Fruit fly (Drosophila melanogaster): ENCODE results near the gene CG11999.

Gene CG11999

dm6 chr3R:5364539-5365273 lies 10.2 kb upstream of the CG11999 start:
- TF ChIP-seq CG4496 (GFP tag; IDR thresholded peaks at IDR 0.05) (0 out of 3 replicates have a peak, but pooled peaks have one; percentile 12), CG14655 (GFP tag; optimal IDR thresholded peaks at IDR 0.05) (no peak), CG15710 (tag; optimal IDR thresholded peaks at IDR 0.05) (no peak)

dm6 chr3R:5363412-5363811 lies 8.9 kb upstream of the CG11999 start:
- TF ChIP-seq CG32121 (GFP tag; IDR thresholded peaks at IDR 0.05) (no peak), CG13204 (GFP tag; optimal IDR thresholded peaks at IDR 0.05) (peak; percentile 75), CG8301 (tag; optimal IDR thresholded peaks at IDR 0.05) (no peak), gl (tag; optimal IDR thresholded peaks at IDR 0.05) (peak; percentile 1), CG14655 (GFP tag; optimal IDR thresholded peaks at IDR 0.05) (no peak), CG34367 (tag; optimal IDR thresholded peaks at IDR 0.05) (no peak), CG15710 (tag; optimal IDR thresholded peaks at IDR 0.05) (no peak), fd96Ca (GFP tag; IDR thresholded peaks at IDR 0.05) (no peak), CG12605 (GFP tag; IDR thresholded peaks at IDR 0.05) (no peak), rn (GFP tag; IDR thresholded peaks at IDR 0.05) (no peak), Pif1A (GFP tag; optimal IDR thresholded peaks at IDR 0.05) (no peak), CG10348 (GFP tag; IDR thresholded peaks at IDR 0.05) (no peak), Snoo (tag; optimal IDR thresholded peaks at IDR 0.05) (peak; percentile 79), D1 (tag; optimal IDR thresholded peaks at IDR 0.05) (no peak), Ets98B (GFP tag; IDR thresholded peaks at IDR 0.05) (0 out of 2 replicates have a peak, but pooled peaks have one; percentile 7), CG4496 (GFP tag; IDR thresholded peaks at IDR 0.05) (peak; percentile 58; the same call in 2 of the 3 replicates), CG8159 (tag; optimal IDR thresholded peaks at IDR 0.05) (no peak), EcR (GFP tag; optimal IDR thresholded peaks at IDR 0.05) (peak; percentile 97), Pif1B (GFP tag; optimal IDR thresholded peaks at IDR 0.05) (no peak), CG17806 (tag; optimal IDR thresholded peaks at IDR 0.05) (no peak), CG9948 (tag; optimal IDR thresholded peaks at IDR 0.05) (no peak)

dm6 chr3R:5361681-5362319 lies 7.3 kb upstream of the CG11999 start:
- peak; percentile 84 for TF ChIP-seq Snoo (tag; optimal IDR thresholded peaks at IDR 0.05)
- peak; percentile 94 for TF ChIP-seq Ets98B (GFP tag; IDR thresholded peaks at IDR 0.05)
- peak; percentile 84 for TF ChIP-seq rn (GFP tag; IDR thresholded peaks at IDR 0.05)
- TF ChIP-seq CG12605 (GFP tag; IDR thresholded peaks at IDR 0.05), result peak; percentile 89
- TF ChIP-seq CG32121 (GFP tag; IDR thresholded peaks at IDR 0.05), result peak; percentile 90
- TF ChIP-seq CG17806 (tag; optimal IDR thresholded peaks at IDR 0.05), result peak; percentile 93
- peak; percentile 90 for TF ChIP-seq EcR (GFP tag; optimal IDR thresholded peaks at IDR 0.05)
- peak; percentile 86 for TF ChIP-seq CG8159 (tag; optimal IDR thresholded peaks at IDR 0.05)
- TF ChIP-seq CG8301 (tag; optimal IDR thresholded peaks at IDR 0.05), result peak; percentile 91
- peak; percentile 88 for TF ChIP-seq CG9948 (tag; optimal IDR thresholded peaks at IDR 0.05)
- TF ChIP-seq Pif1B (GFP tag; optimal IDR thresholded peaks at IDR 0.05), result peak; percentile 95
- TF ChIP-seq CG4496 (GFP tag; IDR thresholded peaks at IDR 0.05), result peak; percentile 95
- peak; percentile 75 for TF ChIP-seq gl (tag; optimal IDR thresholded peaks at IDR 0.05)
- TF ChIP-seq D1 (tag; optimal IDR thresholded peaks at IDR 0.05), result no peak
- peak; percentile 95 for TF ChIP-seq Pif1A (GFP tag; optimal IDR thresholded peaks at IDR 0.05)
- peak; percentile 88 for TF ChIP-seq CG34367 (tag; optimal IDR thresholded peaks at IDR 0.05)
- TF ChIP-seq CG15710 (tag; optimal IDR thresholded peaks at IDR 0.05), result peak; percentile 87
- TF ChIP-seq CG14655 (GFP tag; optimal IDR thresholded peaks at IDR 0.05), result no peak
- TF ChIP-seq CG13204 (GFP tag; optimal IDR thresholded peaks at IDR 0.05), result peak; percentile 57
- TF ChIP-seq CG10348 (GFP tag; IDR thresholded peaks at IDR 0.05), result peak; percentile 74
- TF ChIP-seq fd96Ca (GFP tag; IDR thresholded peaks at IDR 0.05), result peak; percentile 95

dm6 chr3R:5357935-5358414 lies 3.4 kb upstream of the CG11999 start, which contains the start of gene Prosbeta7:
TSS of gene Prosbeta7 (minus strand) at chr3R:5358364.
- no peak for TF ChIP-seq rn (GFP tag; IDR thresholded peaks at IDR 0.05)
- TF ChIP-seq CG14655 (GFP tag; optimal IDR thresholded peaks at IDR 0.05), result no peak
- no peak for TF ChIP-seq CG8301 (tag; optimal IDR thresholded peaks at IDR 0.05)
- no peak for TF ChIP-seq D1 (tag; optimal IDR thresholded peaks at IDR 0.05)
- no peak for TF ChIP-seq fd96Ca (GFP tag; IDR thresholded peaks at IDR 0.05)
- no peak for TF ChIP-seq CG8159 (tag; optimal IDR thresholded peaks at IDR 0.05)
- TF ChIP-seq Pif1B (GFP tag; optimal IDR thresholded peaks at IDR 0.05), result no peak
- no peak for TF ChIP-seq CG17806 (tag; optimal IDR thresholded peaks at IDR 0.05)
- TF ChIP-seq Snoo (tag; optimal IDR thresholded peaks at IDR 0.05), result no peak
- TF ChIP-seq CG15710 (tag; optimal IDR thresholded peaks at IDR 0.05), result no peak
- TF ChIP-seq CG9948 (tag; optimal IDR thresholded peaks at IDR 0.05), result no peak
- no peak for TF ChIP-seq CG12605 (GFP tag; IDR thresholded peaks at IDR 0.05)

dm6 chr3R:5355135-5355493 lies 567 bp upstream of the CG11999 start:
- TF ChIP-seq EcR (GFP tag; optimal IDR thresholded peaks at IDR 0.05) (peak; percentile 12), gl (tag; optimal IDR thresholded peaks at IDR 0.05) (no peak), CG8159 (tag; optimal IDR thresholded peaks at IDR 0.05) (no peak), CG17806 (tag; optimal IDR thresholded peaks at IDR 0.05) (no peak)
